Worm (Caenorhabditis elegans) whole organism, late embryonic: Measurements from ENCODE around the gene C23H5.11.
A peak's percentile ranks its signal among the peaks of the same experiment; 100 is the strongest.
"Not testable (repeated sequence)": the region's sequence is repeated elsewhere in the genome, so short reads cannot be mapped to it uniquely, and the experiment has no call there.

ENCODE experiments used
- C08G9.2 ChIP-seq: sonication (generic microtip); optimal IDR thresholded peaks from 2 replicates; lab custom pipeline; 2016; ENCODE audit warnings: mild to moderate bottlenecking, missing genetic modification characterization, moderate library complexity, missing compliant biosample characterization
- C38D4.7 ChIP-seq: fragments of 200-800 bp; sonication (Bioruptor generic); optimal IDR thresholded peaks from 2 replicates; lab custom pipeline; 2018; ENCODE audit warnings: mild to moderate bottlenecking, missing genetic modification characterization, moderate library complexity, missing compliant biosample characterization
- F13H6.1 ChIP-seq: sonication (generic microtip); optimal IDR thresholded peaks from 2 replicates; lab custom pipeline; 2016; ENCODE audit warnings: missing genetic modification characterization, missing compliant biosample characterization
- K02D7.2 ChIP-seq: sonication (generic microtip); optimal IDR thresholded peaks from 2 replicates; lab custom pipeline; 2017; ENCODE audit warnings: mild to moderate bottlenecking, missing genetic modification characterization, missing compliant biosample characterization
- T23F11.4 ChIP-seq: fragments of 200-800 bp; sonication (Bioruptor generic); optimal IDR thresholded peaks from 2 replicates; lab custom pipeline; 2018; ENCODE audit warnings: mild to moderate bottlenecking, missing genetic modification characterization, missing compliant biosample characterization
- Y22D7AL.16 ChIP-seq: sonication (generic microtip); optimal IDR thresholded peaks from 2 replicates; lab custom pipeline; 2016; ENCODE audit warnings: missing genetic modification characterization, missing compliant biosample characterization
- ceh-14 ChIP-seq: sonication (generic microtip); optimal IDR thresholded peaks from 2 replicates; lab custom pipeline; 2016; ENCODE audit warnings: missing genotype, missing genetic modification characterization, missing compliant biosample characterization
- ceh-19 ChIP-seq: fragments of 200-800 bp; sonication (Bioruptor generic); optimal IDR thresholded peaks from 2 replicates; lab custom pipeline; 2018; ENCODE audit warnings: mild to moderate bottlenecking, missing genetic modification characterization, missing compliant biosample characterization
- ceh-2 ChIP-seq: sonication (generic microtip); optimal IDR thresholded peaks from 2 replicates; lab custom pipeline; 2016; ENCODE audit warnings: missing genotype, missing genetic modification characterization, missing compliant biosample characterization
- ceh-22 ChIP-seq: sonication (generic microtip); optimal IDR thresholded peaks from 2 replicates; lab custom pipeline; 2017; ENCODE audit warnings: missing biosample characterization, missing genetic modification characterization
- ceh-24 ChIP-seq: sonication (generic microtip); optimal IDR thresholded peaks from 2 replicates; lab custom pipeline; 2016; ENCODE audit warnings: mild to moderate bottlenecking, missing genetic modification characterization, missing compliant biosample characterization
- ceh-30 ChIP-seq: fragments of 150-350 bp; optimal IDR thresholded peaks from 2 replicates; lab custom pipeline; 2014; ENCODE audit warnings: missing biosample characterization, missing genetic modification characterization
- ceh-31 ChIP-seq: sonication (generic microtip); optimal IDR thresholded peaks from 2 replicates; lab custom pipeline; 2016; ENCODE audit warnings: missing genetic modification characterization, missing compliant biosample characterization
- ceh-34 ChIP-seq: sonication (generic microtip); optimal IDR thresholded peaks from 2 replicates; lab custom pipeline; 2016; ENCODE audit warnings: mild to moderate bottlenecking, missing genetic modification characterization, missing compliant biosample characterization
- ceh-45 ChIP-seq: fragments of 200-800 bp; sonication (Bioruptor generic); IDR thresholded peaks from 2 replicates; pipeline ENCODE4 v1.3.6; 2022; ENCODE audit warnings: missing genetic modification reagents, missing genetic modification characterization, missing compliant biosample characterization
- ceh-48 ChIP-seq: sonication (generic microtip); optimal IDR thresholded peaks from 2 replicates; lab custom pipeline; 2016; ENCODE audit warnings: missing genetic modification characterization, inconsistent platforms, missing compliant biosample characterization
- ceh-6 ChIP-seq: fragments of 200-800 bp; sonication (Bioruptor generic); optimal IDR thresholded peaks from 2 replicates; lab custom pipeline; 2018; ENCODE audit warnings: mild to moderate bottlenecking, missing genetic modification characterization, missing compliant biosample characterization
- ceh-9 ChIP-seq: sonication (generic microtip); optimal IDR thresholded peaks from 2 replicates; lab custom pipeline; 2016; ENCODE audit warnings: mild to moderate bottlenecking, missing genetic modification characterization, inconsistent platforms, missing compliant biosample characterization
- che-1 ChIP-seq: sonication (generic microtip); optimal IDR thresholded peaks from 2 replicates; lab custom pipeline; 2016; ENCODE audit warnings: mild to moderate bottlenecking, missing genetic modification characterization, missing compliant biosample characterization
- dmd-4 ChIP-seq: sonication (generic microtip); optimal IDR thresholded peaks from 2 replicates; lab custom pipeline; 2016; ENCODE audit warnings: borderline replicate concordance, missing genetic modification characterization, missing compliant biosample characterization
- dve-1 ChIP-seq: sonication (generic microtip); optimal IDR thresholded peaks from 2 replicates; lab custom pipeline; 2017; ENCODE audit warnings: antibody characterized with exemption, mild to moderate bottlenecking, missing genetic modification characterization, missing compliant biosample characterization
- elt-2 ChIP-seq: sonication (generic microtip); optimal IDR thresholded peaks from 2 replicates; lab custom pipeline; 2016; ENCODE audit warnings: missing genetic modification reagents, missing genetic modification characterization, missing compliant biosample characterization
- elt-4 ChIP-seq: sonication (generic microtip); optimal IDR thresholded peaks from 2 replicates; lab custom pipeline; 2016; ENCODE audit warnings: missing genetic modification characterization, missing compliant biosample characterization
- ets-4 ChIP-seq: sonication (generic microtip); optimal IDR thresholded peaks from 2 replicates; lab custom pipeline; 2016; ENCODE audit warnings: missing genetic modification characterization, missing compliant biosample characterization
- eyg-1 ChIP-seq: sonication (generic microtip); optimal IDR thresholded peaks from 2 replicates; lab custom pipeline; 2016; ENCODE audit warnings: missing genotype, missing genetic modification characterization, missing compliant biosample characterization
- fax-1 ChIP-seq: sonication (generic microtip); optimal IDR thresholded peaks from 2 replicates; lab custom pipeline; 2016; ENCODE audit warnings: missing genotype, missing genetic modification characterization, missing compliant biosample characterization
- fkh-6 ChIP-seq: sonication (generic microtip); optimal IDR thresholded peaks from 2 replicates; lab custom pipeline; 2016; ENCODE audit warnings: missing genetic modification characterization, missing compliant biosample characterization
- gmeb-2 ChIP-seq: sonication (generic microtip); optimal IDR thresholded peaks from 2 replicates; lab custom pipeline; 2016; ENCODE audit warnings: missing genetic modification characterization, inconsistent platforms, missing compliant biosample characterization
- hlh-6 ChIP-seq: sonication (generic microtip); optimal IDR thresholded peaks from 2 replicates; lab custom pipeline; 2016; ENCODE audit warnings: missing genotype, missing genetic modification characterization, missing compliant biosample characterization
- hlh-8 ChIP-seq: sonication (generic microtip); optimal IDR thresholded peaks from 2 replicates; lab custom pipeline; 2016; ENCODE audit warnings: missing genotype, missing genetic modification characterization, missing compliant biosample characterization
- lin-11 ChIP-seq: fragments of 200-800 bp; sonication (Bioruptor generic); optimal IDR thresholded peaks from 2 replicates; lab custom pipeline; 2018; ENCODE audit warnings: mild to moderate bottlenecking, missing genetic modification characterization, missing compliant biosample characterization
- madf-2 ChIP-seq: sonication (generic microtip); optimal IDR thresholded peaks from 2 replicates; lab custom pipeline; 2017; ENCODE audit warnings: missing genetic modification characterization, missing compliant biosample characterization
- nhr-232 ChIP-seq: sonication (generic microtip); optimal IDR thresholded peaks from 2 replicates; lab custom pipeline; 2016; ENCODE audit warnings: missing genetic modification characterization, missing compliant biosample characterization
- odd-2 ChIP-seq: sonication (generic microtip); optimal IDR thresholded peaks from 2 replicates; lab custom pipeline; 2017; ENCODE audit warnings: antibody characterized with exemption, mild to moderate bottlenecking, missing genetic modification characterization, missing compliant biosample characterization
- pax-1 ChIP-seq: fragments of 150-350 bp; optimal IDR thresholded peaks from 2 replicates; lab custom pipeline; 2014; ENCODE audit warnings: missing biosample characterization, missing genetic modification characterization
- pha-2 ChIP-seq: sonication (generic microtip); optimal IDR thresholded peaks from 2 replicates; lab custom pipeline; 2017; ENCODE audit warnings: mild to moderate bottlenecking, missing genetic modification characterization, missing compliant biosample characterization
- pha-4 ChIP-seq: fragments of 150-350 bp; optimal IDR thresholded peaks from 2 replicates; lab custom pipeline; 2018; ENCODE audit warnings: missing biosample characterization, missing genetic modification reagents, missing genetic modification characterization
- pqm-1 ChIP-seq: sonication (generic microtip); optimal IDR thresholded peaks from 2 replicates; lab custom pipeline; 2016; ENCODE audit warnings: missing genetic modification characterization, missing compliant biosample characterization
- ref-2 ChIP-seq: sonication (generic microtip); optimal IDR thresholded peaks from 2 replicates; lab custom pipeline; 2016; ENCODE audit warnings: missing genetic modification characterization, missing compliant biosample characterization
- rnt-1 ChIP-seq: sonication (generic microtip); optimal IDR thresholded peaks from 2 replicates; lab custom pipeline; 2016; ENCODE audit warnings: missing genetic modification characterization, missing compliant biosample characterization
- sox-2 ChIP-seq: fragments of 200-800 bp; sonication (Bioruptor generic); IDR thresholded peaks from 2 replicates; pipeline ENCODE4 v1.3.6; 2022; ENCODE audit warnings: missing genetic modification reagents, missing genetic modification characterization, missing compliant biosample characterization
- sox-4 ChIP-seq: sonication (generic microtip); optimal IDR thresholded peaks from 2 replicates; lab custom pipeline; 2017; ENCODE audit warnings: mild to moderate bottlenecking, missing genetic modification characterization, inconsistent platforms, missing compliant biosample characterization
- syd-9 ChIP-seq: sonication (generic microtip); optimal IDR thresholded peaks from 2 replicates; lab custom pipeline; 2016; ENCODE audit warnings: mild to moderate bottlenecking, missing genetic modification characterization, moderate library complexity, missing compliant biosample characterization
- tbx-2 ChIP-seq: sonication (generic microtip); optimal IDR thresholded peaks from 2 replicates; lab custom pipeline; 2016; ENCODE audit warnings: missing genetic modification characterization, missing compliant biosample characterization
- tbx-7 ChIP-seq: sonication (generic microtip); optimal IDR thresholded peaks from 2 replicates; lab custom pipeline; 2016; ENCODE audit warnings: missing genotype, missing genetic modification characterization, missing compliant biosample characterization
- unc-3 ChIP-seq, 2 experiments: fragments of 200-800 bp in 1 of 2; sonication (Bioruptor generic) in 1 of 2; sonication (generic microtip) in 1 of 2; conservative IDR thresholded peaks in 1 of 2; optimal IDR thresholded peaks in 1 of 2; 2 replicates each; pipeline versions ENCODE4 v1.3.6 to Lab custom; 2016 to 2022; ENCODE audit warnings: missing compliant biosample characterization in 2 of 2, missing genetic modification characterization in 2 of 2, missing genetic modification reagents in 1 of 2
- unc-42 ChIP-seq: sonication (generic microtip); optimal IDR thresholded peaks from 2 replicates; lab custom pipeline; 2016; ENCODE audit warnings: missing genotype, missing genetic modification characterization, missing compliant biosample characterization
- unc-55 ChIP-seq: sonication (generic microtip); optimal IDR thresholded peaks from 2 replicates; lab custom pipeline; 2017; ENCODE audit warnings: missing biosample characterization, missing genetic modification reagents, missing genetic modification characterization
- unc-86 ChIP-seq: sonication (generic microtip); optimal IDR thresholded peaks from 2 replicates; lab custom pipeline; 2016; ENCODE audit warnings: missing genetic modification characterization, missing compliant biosample characterization
- ztf-16 ChIP-seq: sonication (generic microtip); optimal IDR thresholded peaks from 2 replicates; lab custom pipeline; 2017; ENCODE audit warnings: missing genetic modification characterization, missing compliant biosample characterization

Gene C23H5.11

DNA sequence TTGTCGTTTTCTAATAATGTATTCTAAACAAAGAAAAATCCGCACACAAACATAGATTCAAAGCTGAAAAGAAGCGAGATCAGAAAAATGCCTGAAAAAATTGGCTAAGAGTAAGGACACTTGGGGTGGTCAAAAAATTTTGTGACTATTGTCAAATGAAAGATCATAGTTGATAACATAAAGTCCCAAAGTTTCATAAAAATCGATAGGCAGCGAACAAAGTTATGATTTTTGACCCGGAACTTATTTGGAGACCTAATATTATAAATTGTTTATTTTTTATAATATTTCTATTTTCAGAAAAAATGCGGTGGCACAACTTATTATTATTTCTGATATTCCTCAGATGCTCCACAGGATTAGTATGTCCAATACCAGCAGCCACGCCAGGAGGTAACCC, 48.5 kb downstream of the C23H5.11 start, which contains the start of gene R05C11.4:
TSS of gene R05C11.4 (plus strand) at position 301 of the 400 bp plus-strand sequence.
- TF ChIP-seq che-1; ceh-24 (tag; lab: Kevin White, UChicago); dmd-4 (tag; lab: Kevin White, UChicago): not testable (repeated sequence)

DNA sequence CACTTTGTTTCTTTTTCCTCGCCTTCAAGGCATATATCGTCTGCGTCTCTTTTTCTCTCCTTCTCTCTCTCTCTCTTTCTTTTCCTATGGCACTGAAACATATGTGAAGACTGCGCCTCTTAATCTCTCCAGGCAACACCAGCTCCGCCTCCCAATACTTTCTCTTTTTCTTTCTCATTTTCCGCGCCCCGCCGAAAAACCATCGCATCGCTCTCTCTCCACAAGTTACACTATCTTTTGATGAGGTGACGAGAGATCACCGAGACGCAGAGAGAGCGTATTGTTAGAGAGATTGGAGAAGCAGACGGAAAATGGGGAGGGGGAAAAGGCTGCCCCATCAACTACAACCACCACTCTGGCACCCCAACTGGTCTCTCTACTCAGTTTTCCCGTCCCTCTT, 50.8 kb downstream of the C23H5.11 start:
- TF ChIP-seq fax-1 (tag; lab: Kevin White, UChicago) = no peak
- TF ChIP-seq Y22D7AL.16 = no peak
- peak; percentile 9 for TF ChIP-seq ets-4 (tag; lab: Kevin White, UChicago)
- no peak for TF ChIP-seq C08G9.2 (tag; lab: Kevin White, UChicago)
- peak; percentile 11 for TF ChIP-seq che-1
- TF ChIP-seq nhr-232 (tag; lab: Kevin White, UChicago) = no peak
- TF ChIP-seq tbx-7 (tag; lab: Kevin White, UChicago) = no peak
- TF ChIP-seq ceh-19 (GFP tag; lab: Kevin White, UChicago) = peak; percentile 25
- TF ChIP-seq ceh-6 (GFP tag; lab: Kevin White, UChicago) = no peak
- peak; percentile 12 for TF ChIP-seq ceh-2 (tag; lab: Kevin White, UChicago)
- TF ChIP-seq ceh-9 (tag; lab: Kevin White, UChicago) = no peak
- TF ChIP-seq gmeb-2 (tag; lab: Kevin White, UChicago) = no peak
- no peak for TF ChIP-seq pax-1 (tag; lab: Kevin White, UChicago)
- no peak for TF ChIP-seq sox-4 (tag; lab: Kevin White, UChicago)
- no peak for TF ChIP-seq pha-4 (tag; lab: Kevin White, UChicago)
- TF ChIP-seq ceh-14 (tag; lab: Kevin White, UChicago) = peak; percentile 93
- no peak for TF ChIP-seq ceh-45 (GFP tag; lab: Robert Waterston, UW)
- peak; percentile 2 for TF ChIP-seq lin-11 (tag; lab: Kevin White, UChicago)
- no peak for TF ChIP-seq ceh-24 (tag; lab: Kevin White, UChicago)
- TF ChIP-seq pqm-1 = no peak
- TF ChIP-seq ceh-34 (tag; lab: Kevin White, UChicago) = peak; percentile 78
- peak; percentile 40 for TF ChIP-seq ceh-30
- peak; percentile 69 for TF ChIP-seq tbx-2 (tag; lab: Kevin White, UChicago)
- peak; percentile 79 for TF ChIP-seq unc-42
- peak; percentile 17 for TF ChIP-seq ceh-48 (tag; lab: Kevin White, UChicago)
- TF ChIP-seq elt-2 (tag; lab: Kevin White, UChicago) = no peak
- no peak for TF ChIP-seq T23F11.4 (GFP tag; lab: Kevin White, UChicago)
- TF ChIP-seq K02D7.2 (tag; lab: Kevin White, UChicago) = no peak
- no peak for TF ChIP-seq unc-3 (GFP tag; conservative IDR thresholded peaks at IDR 0.05; lab: Robert Waterston, UW)
- peak; percentile 31 for TF ChIP-seq unc-3 (tag; optimal IDR thresholded peaks at IDR 0.05; lab: Kevin White, UChicago)
- peak; percentile 74 for TF ChIP-seq hlh-8 (tag; lab: Kevin White, UChicago)
- TF ChIP-seq madf-2 = peak; percentile 17
- peak; percentile 34 for TF ChIP-seq pha-2
- peak; percentile 87 for TF ChIP-seq ceh-31 (tag; lab: Kevin White, UChicago)
- TF ChIP-seq ref-2 (tag; lab: Kevin White, UChicago) = peak; percentile 77
- TF ChIP-seq dve-1 (tag; lab: Kevin White, UChicago) = peak; percentile 72
- 0 out of 2 replicates have a peak, but pooled peaks have one; percentile 16 for TF ChIP-seq sox-2 (GFP tag; lab: Robert Waterston, UW)
- TF ChIP-seq eyg-1 = no peak
- no peak for TF ChIP-seq elt-4 (tag; lab: Kevin White, UChicago)
- TF ChIP-seq ceh-22 (tag; lab: Kevin White, UChicago) = no peak
- no peak for TF ChIP-seq odd-2 (tag; lab: Kevin White, UChicago)
- peak; percentile 23 for TF ChIP-seq syd-9 (tag; lab: Kevin White, UChicago)
- no peak for TF ChIP-seq ztf-16 (tag; lab: Kevin White, UChicago)
- TF ChIP-seq unc-55 = peak; percentile 91
- peak; percentile 46 for TF ChIP-seq unc-86 (tag; lab: Kevin White, UChicago)
- no peak for TF ChIP-seq C38D4.7 (GFP tag; lab: Kevin White, UChicago)
- no peak for TF ChIP-seq hlh-6
- peak; percentile 47 for TF ChIP-seq F13H6.1 (tag; lab: Kevin White, UChicago)
- peak; percentile 65 for TF ChIP-seq dmd-4 (tag; lab: Kevin White, UChicago)
- no peak for TF ChIP-seq fkh-6
- peak; percentile 70 for TF ChIP-seq rnt-1 (tag; lab: Kevin White, UChicago)
